Fruit fly (Drosophila melanogaster) whole organism, wandering third instar larva: ENCODE data around the gene CG10700.

ENCODE experiments used
- Abd-B ChIP-seq: fragments of >200 bp; optimal IDR thresholded peaks from 2 replicates; lab custom pipeline; 2017; ENCODE audit warnings: missing biosample characterization, missing genetic modification characterization
- CG32264 ChIP-seq: fragments of 200-800 bp; sonication (Bioruptor generic); optimal IDR thresholded peaks from 2 replicates; lab custom pipeline; 2016; ENCODE audit warnings: missing biosample characterization, missing genetic modification characterization
- CrebA ChIP-seq: fragments of 200-800 bp; sonication (Bioruptor generic); optimal IDR thresholded peaks from 2 replicates; lab custom pipeline; 2016; ENCODE audit warnings: missing biosample characterization, mild to moderate bottlenecking, missing genetic modification characterization, borderline replicate concordance
- Dfd ChIP-seq: fragments of >200 bp; optimal IDR thresholded peaks from 2 replicates; lab custom pipeline; 2017; ENCODE audit warnings: missing biosample characterization, missing genetic modification characterization
- Dif ChIP-seq: fragments of 200-275, 200-300 bp; sonication (Bioruptor generic); optimal IDR thresholded peaks from 2 replicates; lab custom pipeline; 2018; ENCODE audit warnings: missing biosample characterization, missing genetic modification characterization; ENCODE audit not compliant: partially characterized antibody
- GATAd ChIP-seq: sonication (Bioruptor generic); optimal IDR thresholded peaks from 2 replicates; lab custom pipeline; 2016; ENCODE audit warnings: missing biosample characterization, missing genetic modification characterization
- HLH106 ChIP-seq: fragments of 200-800 bp; optimal IDR thresholded peaks from 3 replicates; lab custom pipeline; 2019; ENCODE audit warnings: missing biosample characterization, mild to moderate bottlenecking, missing genetic modification characterization, moderate library complexity
- Hnf4 ChIP-seq: fragments of 200-800 bp; sonication (Bioruptor generic); optimal IDR thresholded peaks from 2 replicates; lab custom pipeline; 2016; ENCODE audit warnings: missing biosample characterization, mild to moderate bottlenecking, missing genetic modification characterization
- Hr78 ChIP-seq: fragments of >200 bp; optimal IDR thresholded peaks from 2 replicates; lab custom pipeline; 2017; ENCODE audit warnings: missing biosample characterization, missing genetic modification characterization
- Hr83 ChIP-seq: fragments of 200-300 bp; sonication (Bioruptor generic); optimal IDR thresholded peaks from 2 replicates; lab custom pipeline; 2016; ENCODE audit warnings: missing biosample characterization, mild to moderate bottlenecking, missing genetic modification characterization, moderate library complexity; ENCODE audit not compliant: poor library complexity, severe bottlenecking
- Jra ChIP-seq: sonication (Bioruptor generic); optimal IDR thresholded peaks from 2 replicates; lab custom pipeline; 2016; ENCODE audit warnings: missing biosample characterization, missing genetic modification characterization
- Mio ChIP-seq: sonication (Bioruptor generic); optimal IDR thresholded peaks from 2 replicates; lab custom pipeline; 2016; ENCODE audit warnings: missing biosample characterization, missing genetic modification characterization
- Myc ChIP-seq: fragments of >200 bp; optimal IDR thresholded peaks from 2 replicates; lab custom pipeline; 2017
- N ChIP-seq: fragments of >200 bp; optimal IDR thresholded peaks from 2 replicates; lab custom pipeline; 2018; ENCODE audit warnings: missing biosample characterization, missing external identifiers, missing genetic modification characterization
- OdsH ChIP-seq: fragments of 200-800 bp; sonication (Bioruptor generic); optimal IDR thresholded peaks from 2 replicates; lab custom pipeline; 2016; ENCODE audit warnings: missing biosample characterization, mild to moderate bottlenecking, missing genetic modification characterization
- Rel ChIP-seq, 2 experiments: fragments of 200-800 bp; sonication (Bioruptor generic) in 1 of 2; optimal IDR thresholded peaks; 2 replicates in 1 of 2; 3 replicates in 1 of 2; lab custom pipeline; 2016 to 2019; ENCODE audit warnings: mild to moderate bottlenecking in 2 of 2, missing biosample characterization in 2 of 2, missing genetic modification characterization in 2 of 2, moderate library complexity in 1 of 2
- Sp1 ChIP-seq: fragments of 200-800 bp; sonication (Bioruptor generic); optimal IDR thresholded peaks from 3 replicates; lab custom pipeline; 2019; ENCODE audit warnings: missing biosample characterization, mild to moderate bottlenecking, missing genetic modification characterization, moderate library complexity
- Vsx2 ChIP-seq: fragments of 200-300, 225-300 bp; sonication (Bioruptor generic); optimal IDR thresholded peaks from 2 replicates; lab custom pipeline; 2018; ENCODE audit warnings: missing biosample characterization, missing genetic modification characterization; ENCODE audit not compliant: partially characterized antibody
- br ChIP-seq: fragments of 200-800 bp; sonication (Bioruptor generic); optimal IDR thresholded peaks from 2 replicates; lab custom pipeline; 2016; ENCODE audit warnings: missing biosample characterization, missing genetic modification characterization
- brk ChIP-seq: fragments of 200-800 bp; sonication (Bioruptor generic); optimal IDR thresholded peaks from 2 replicates; lab custom pipeline; 2016; ENCODE audit warnings: missing biosample characterization, mild to moderate bottlenecking, missing genetic modification characterization
- dl ChIP-seq, 2 experiments: fragments of 175-275, 200-275 bp in 1 of 2; fragments of 200-275 bp in 1 of 2; sonication (Bioruptor generic); optimal IDR thresholded peaks; lab custom pipeline; 2018; ENCODE audit warnings: mild to moderate bottlenecking in 2 of 2, missing biosample characterization in 2 of 2, missing genetic modification characterization in 2 of 2, moderate library complexity in 2 of 2; ENCODE audit not compliant: partially characterized antibody in 2 of 2, insufficient read depth in 1 of 2
- dmrt93B ChIP-seq: fragments of 200-800 bp; sonication (Bioruptor generic); optimal IDR thresholded peaks from 2 replicates; lab custom pipeline; 2018; ENCODE audit warnings: missing biosample characterization, mild to moderate bottlenecking, missing genetic modification characterization
- dsf ChIP-seq: sonication (Bioruptor generic); optimal IDR thresholded peaks from 2 replicates; lab custom pipeline; 2016; ENCODE audit warnings: missing biosample characterization, missing genetic modification characterization, borderline replicate concordance
- ey ChIP-seq: fragments of 200-800 bp; sonication (Bioruptor generic); optimal IDR thresholded peaks from 2 replicates; lab custom pipeline; 2016; ENCODE audit warnings: missing biosample characterization, missing genetic modification characterization
- foxo ChIP-seq, 2 experiments: fragments of 200-800 bp; sonication (Bioruptor generic); optimal IDR thresholded peaks; 2 replicates in 1 of 2; 3 replicates in 1 of 2; lab custom pipeline; 2016 to 2017; ENCODE audit warnings: missing biosample characterization in 2 of 2, missing genetic modification characterization in 2 of 2
- fru ChIP-seq: fragments of 200-800 bp; sonication (Bioruptor generic); optimal IDR thresholded peaks from 3 replicates; lab custom pipeline; 2016; ENCODE audit warnings: missing biosample characterization, mild to moderate bottlenecking, missing genetic modification characterization
- h ChIP-seq: fragments of 200-800 bp; sonication (Bioruptor generic); optimal IDR thresholded peaks from 3 replicates; lab custom pipeline; 2016; ENCODE audit warnings: missing biosample characterization, mild to moderate bottlenecking, missing genetic modification characterization
- jim ChIP-seq: fragments of 175-275, 200-325 bp; sonication (Bioruptor generic); optimal IDR thresholded peaks from 2 replicates; lab custom pipeline; 2016; ENCODE audit warnings: missing biosample characterization, mild to moderate bottlenecking, missing genetic modification characterization
- lola ChIP-seq: fragments of >200 bp; optimal IDR thresholded peaks from 2 replicates; lab custom pipeline; 2017; ENCODE audit warnings: missing biosample characterization, missing genetic modification characterization
- pan ChIP-seq: fragments of >200 bp; optimal IDR thresholded peaks from 2 replicates; lab custom pipeline; 2017
- psq ChIP-seq: fragments of 200-800 bp; sonication (Bioruptor generic); optimal IDR thresholded peaks from 3 replicates; lab custom pipeline; 2017; ENCODE audit warnings: missing biosample characterization, mild to moderate bottlenecking, missing genetic modification characterization, moderate library complexity
- rgr ChIP-seq: fragments of 200-800 bp; sonication (Bioruptor generic); optimal IDR thresholded peaks from 3 replicates; lab custom pipeline; 2016; ENCODE audit warnings: missing biosample characterization, mild to moderate bottlenecking, missing genetic modification characterization
- sage ChIP-seq: fragments of 200-800 bp; sonication (Bioruptor generic); optimal IDR thresholded peaks from 2 replicates; lab custom pipeline; 2016; ENCODE audit warnings: missing biosample characterization, mild to moderate bottlenecking, missing genetic modification characterization
- sv ChIP-seq: fragments of 200-800 bp; sonication (Bioruptor generic); optimal IDR thresholded peaks from 3 replicates; lab custom pipeline; 2016; ENCODE audit warnings: missing biosample characterization, missing genetic modification characterization
- tai ChIP-seq: sonication (Bioruptor generic); optimal IDR thresholded peaks from 2 replicates; lab custom pipeline; 2016; ENCODE audit warnings: missing biosample characterization, missing genetic modification characterization
- usp ChIP-seq: fragments of >200 bp; optimal IDR thresholded peaks from 2 replicates; lab custom pipeline; 2017; ENCODE audit warnings: missing biosample characterization, missing genetic modification characterization
- woc ChIP-seq: sonication (Bioruptor generic); optimal IDR thresholded peaks from 2 replicates; lab custom pipeline; 2016; ENCODE audit warnings: missing biosample characterization, mild to moderate bottlenecking, missing genetic modification characterization

The CG10700 gene

DNA sequence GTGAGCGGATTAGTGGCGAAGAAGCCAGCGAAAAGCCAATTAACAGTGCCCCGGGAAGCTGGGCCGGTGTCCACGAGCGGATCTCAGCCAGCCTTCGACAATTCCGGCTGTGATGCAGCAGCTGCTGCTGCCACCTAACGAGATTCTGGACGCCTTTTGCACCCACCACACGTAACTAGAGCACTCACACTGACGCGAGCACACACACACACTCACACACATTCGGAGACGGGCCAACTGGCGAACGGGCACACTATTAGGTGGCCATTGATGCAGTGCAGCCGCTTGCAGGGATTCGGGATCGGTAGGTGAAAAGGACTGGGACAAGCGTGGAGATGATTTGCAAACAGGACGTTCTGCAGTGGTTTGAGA lies 24.3 kb downstream of the CG10700 start:
- TF ChIP-seq HLH106 (no peak), fru (GFP tag; lab: Kevin White, UChicago) (no peak), woc (GFP tag; lab: Kevin White, UChicago) (no peak), Mio (GFP tag; lab: Kevin White, UChicago) (no peak), Hr83 (GFP tag; lab: Kevin White, UChicago) (no peak), CG32264 (GFP tag; lab: Kevin White, UChicago) (no peak), brk (GFP tag; lab: Kevin White, UChicago) (no peak), foxo (GFP tag; optimal IDR thresholded peaks at IDR 0.05; lab: Kevin White, UChicago) (no peak), jim (GFP tag; lab: Kevin White, UChicago) (no peak), tai (GFP tag; lab: Kevin White, UChicago) (no peak), Rel (GFP tag; optimal IDR thresholded peaks at IDR 0.05; lab: Kevin White, UChicago) (no peak), Rel (tag; optimal IDR thresholded peaks at IDR 0.05; lab: Kevin White, UChicago) (no peak)
- TF ChIP-seq, all 38 proteins: peak for 0

DNA sequence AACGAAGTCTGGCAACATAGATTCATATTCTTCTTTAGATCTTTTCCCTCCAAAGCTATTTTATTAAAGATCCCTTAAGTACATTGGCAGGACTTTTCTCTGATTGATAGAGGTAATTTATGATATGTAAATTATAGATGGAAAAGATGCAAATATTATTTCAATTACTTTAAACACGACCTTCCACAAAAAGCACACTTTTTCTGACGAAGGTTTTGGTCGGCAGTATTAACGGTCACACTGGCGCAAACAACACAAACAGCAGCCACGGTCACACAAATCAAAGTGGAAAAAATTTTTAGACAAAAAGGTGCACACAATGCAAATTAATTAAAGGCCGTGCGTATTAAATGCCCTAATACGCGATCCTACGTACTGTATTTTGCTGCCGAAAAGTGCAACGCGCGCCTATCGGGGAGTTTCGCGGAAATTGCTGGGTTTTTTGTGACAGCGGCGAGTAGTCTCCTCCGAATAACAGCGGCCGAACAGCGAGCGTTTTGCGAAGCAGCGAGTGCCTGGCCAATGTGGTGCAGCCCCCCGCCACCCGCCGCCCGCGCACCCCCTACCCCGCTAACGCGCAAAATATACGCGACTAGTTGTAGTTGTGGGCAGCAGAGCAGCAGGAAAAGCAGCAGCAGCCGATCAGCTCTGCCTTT lies 24.8 kb downstream of the CG10700 start, which contains the start of gene CG10492:
Gene CG10492, plus strand, starts transcription at position 219 of the 656 bp plus-strand sequence.
- TF ChIP-seq usp (no peak), fru (GFP tag; lab: Kevin White, UChicago) (no peak), CG32264 (GFP tag; lab: Kevin White, UChicago) (no peak), woc (GFP tag; lab: Kevin White, UChicago) (no peak), Jra (no peak), CrebA (GFP tag; lab: Kevin White, UChicago) (no peak), pan (lab: Kevin White, UChicago) (no peak), GATAd (GFP tag; lab: Kevin White, UChicago) (no peak), Dif (GFP tag; lab: Kevin White, UChicago) (no peak), Vsx2 (no peak), dmrt93B (GFP tag; lab: Kevin White, UChicago) (no peak), ey (no peak), lola (GFP tag; lab: Kevin White, UChicago) (no peak), Sp1 (peak; percentile 11), psq (GFP tag; lab: Kevin White, UChicago) (no peak), sv (GFP tag; lab: Kevin White, UChicago) (no peak), jim (GFP tag; lab: Kevin White, UChicago) (no peak), OdsH (GFP tag; lab: Kevin White, UChicago) (no peak), Rel (GFP tag; optimal IDR thresholded peaks at IDR 0.05; lab: Kevin White, UChicago) (no peak), Rel (tag; optimal IDR thresholded peaks at IDR 0.05; lab: Kevin White, UChicago) (peak; percentile 63), Myc (lab: Kevin White, UChicago) (peak; percentile 70), brk (GFP tag; lab: Kevin White, UChicago) (no peak), br (GFP tag; lab: Kevin White, UChicago) (no peak), h (GFP tag; lab: Kevin White, UChicago) (no peak), dl (GFP tag; optimal IDR thresholded peaks at IDR 0.05; lab: Kevin White, UChicago; ENCODE audit: insufficient read depth in 1 of 2, partially characterized antibody in 2 of 2) (no peak), tai (GFP tag; lab: Kevin White, UChicago) (no peak), rgr (GFP tag; lab: Kevin White, UChicago) (peak; percentile 4), Mio (GFP tag; lab: Kevin White, UChicago) (no peak), dsf (GFP tag; lab: Kevin White, UChicago) (no peak), Hnf4 (GFP tag; lab: Kevin White, UChicago) (no peak), sage (GFP tag; lab: Kevin White, UChicago) (no peak), N (GFP tag; lab: Kevin White, UChicago) (no peak), Dfd (GFP tag; lab: Kevin White, UChicago) (no peak), Abd-B (GFP tag; lab: Kevin White, UChicago) (no peak), Hr78 (GFP tag; lab: Kevin White, UChicago) (no peak), foxo (GFP tag; optimal IDR thresholded peaks at IDR 0.05; lab: Kevin White, UChicago) (no peak), HLH106 (no peak)
